Fruit fly (Drosophila melanogaster) whole organism, embryonic: ENCODE data around the gene CG5510.

Source experiments
- BEAF-32 ChIP-seq: fragments of 200-800 bp; sonication (Bioruptor generic); optimal IDR thresholded peaks from 3 replicates; lab custom pipeline; 2017; ENCODE audit warnings: missing biosample characterization, missing genetic modification characterization, mild to moderate bottlenecking, moderate library complexity, missing genetic modification reagents
- Bgb ChIP-seq: fragments of 200-800 bp; sonication (Bioruptor generic); IDR thresholded peaks from 2 replicates; pipeline ENCODE4 v1.3.6; 2022; ENCODE audit warnings: missing biosample characterization, missing genetic modification characterization; ENCODE audit not compliant: partially characterized antibody
- BtbVII ChIP-seq: fragments of 200-800 bp; sonication (Bioruptor generic); optimal IDR thresholded peaks from 3 replicates; lab custom pipeline; 2017; ENCODE audit warnings: missing biosample characterization, mild to moderate bottlenecking, missing genetic modification characterization
- CG12155 ChIP-seq: fragments of 200-800 bp; sonication (Bioruptor generic); optimal IDR thresholded peaks from 3 replicates; lab custom pipeline; 2016; ENCODE audit warnings: missing biosample characterization, missing genetic modification characterization
- CG13894 ChIP-seq: fragments of 200-800 bp; sonication (Bioruptor generic); optimal IDR thresholded peaks from 3 replicates; lab custom pipeline; 2018; ENCODE audit warnings: missing biosample characterization, mild to moderate bottlenecking, missing genetic modification characterization, moderate library complexity
- CG14710 ChIP-seq: fragments of 200-800 bp; sonication (Bioruptor generic); optimal IDR thresholded peaks from 3 replicates; lab custom pipeline; 2019; ENCODE audit warnings: missing biosample characterization, mild to moderate bottlenecking, missing genetic modification characterization, moderate library complexity
- CG17186 ChIP-seq: fragments of 200-800 bp; sonication (Bioruptor generic); optimal IDR thresholded peaks from 3 replicates; lab custom pipeline; 2017; ENCODE audit warnings: missing biosample characterization, missing genetic modification reagents, missing genetic modification characterization
- CG17385 ChIP-seq: fragments of 200-800 bp; sonication (Bioruptor generic); optimal IDR thresholded peaks from 3 replicates; lab custom pipeline; 2018; ENCODE audit warnings: missing biosample characterization, mild to moderate bottlenecking, missing genetic modification characterization
- CG2712 ChIP-seq: fragments of 200-800 bp; optimal IDR thresholded peaks from 3 replicates; lab custom pipeline; 2019; ENCODE audit warnings: missing biosample characterization, mild to moderate bottlenecking, missing genetic modification characterization, moderate library complexity
- CG31441 ChIP-seq: fragments of 200-800 bp; sonication (Bioruptor generic); IDR thresholded peaks from 2 replicates; pipeline ENCODE4 v1.3.6; 2022; ENCODE audit warnings: missing biosample characterization, missing genetic modification characterization
- CG34422 ChIP-seq: fragments of 200-800 bp; sonication (Bioruptor generic); IDR thresholded peaks from 3 replicates; pipeline ENCODE4 v1.3.6; 2022; ENCODE audit warnings: missing biosample characterization, missing genetic modification characterization
- CG3838 ChIP-seq: fragments of 200-800 bp; sonication (Bioruptor generic); optimal IDR thresholded peaks from 3 replicates; lab custom pipeline; 2016; ENCODE audit warnings: missing biosample characterization, missing genetic modification characterization
- CG3847 ChIP-seq: fragments of 200-800 bp; sonication (Bioruptor generic); IDR thresholded peaks from 2 replicates; pipeline ENCODE4 v1.3.6; 2022; ENCODE audit warnings: missing biosample characterization, missing genetic modification characterization
- CG3995 ChIP-seq: fragments of 200-800 bp; sonication (Bioruptor generic); optimal IDR thresholded peaks from 3 replicates; lab custom pipeline; 2016; ENCODE audit warnings: missing biosample characterization, missing genetic modification characterization
- CG4730 ChIP-seq: fragments of 200-800 bp; sonication (Bioruptor generic); IDR thresholded peaks from 2 replicates; pipeline ENCODE4 v1.3.6; 2022; ENCODE audit warnings: missing biosample characterization, missing genetic modification characterization
- CG6175 ChIP-seq: fragments of 200-800 bp; sonication (Bioruptor generic); IDR thresholded peaks from 3 replicates; pipeline ENCODE4 v1.3.6; 2022; ENCODE audit warnings: missing biosample characterization, missing genetic modification characterization
- CG6791 ChIP-seq: fragments of 200-800 bp; sonication (Bioruptor generic); IDR thresholded peaks from 3 replicates; pipeline ENCODE4 v1.3.6; 2022; ENCODE audit warnings: missing biosample characterization, missing genetic modification characterization; ENCODE audit not compliant: partially characterized antibody
- CG7963 ChIP-seq: fragments of 200-800 bp; sonication (Bioruptor generic); IDR thresholded peaks from 3 replicates; pipeline ENCODE4 v1.3.6; 2022; ENCODE audit warnings: missing biosample characterization, missing genetic modification characterization; ENCODE audit not compliant: partially characterized antibody
- Dad ChIP-seq: fragments of 200-800 bp; sonication (Bioruptor generic); optimal IDR thresholded peaks from 3 replicates; lab custom pipeline; 2016; ENCODE audit warnings: missing biosample characterization, missing genetic modification characterization
- Dbx ChIP-seq: fragments of 200-800 bp; sonication (Bioruptor generic); IDR thresholded peaks from 3 replicates; pipeline ENCODE4 v1.3.6; 2022; ENCODE audit warnings: missing biosample characterization, missing genetic modification characterization
- Dll ChIP-seq: fragments of 200-800 bp; sonication (Bioruptor generic); IDR thresholded peaks from 4 replicates; pipeline ENCODE4 v1.3.6; 2022; ENCODE audit warnings: missing biosample characterization, missing genetic modification characterization; ENCODE audit not compliant: partially characterized antibody
- Dref ChIP-seq: fragments of 200-800 bp; sonication (Bioruptor generic); IDR thresholded peaks from 2 replicates; pipeline ENCODE4 v1.3.6; 2022; ENCODE audit warnings: missing biosample characterization, missing genetic modification characterization
- E2f2 ChIP-seq: fragments of 200-800 bp; sonication (Bioruptor generic); IDR thresholded peaks from 2 replicates; pipeline ENCODE4 v1.3.6; 2022; ENCODE audit warnings: missing biosample characterization, missing genetic modification characterization
- Ets65A ChIP-seq: fragments of 200-800 bp; sonication (Bioruptor generic); peaks from one replicate; lab custom pipeline; 2016; ENCODE audit warnings: missing biosample characterization, missing genetic modification characterization
- MESR4 ChIP-seq: fragments of 200-800 bp; sonication (Bioruptor generic); optimal IDR thresholded peaks from 2 replicates; lab custom pipeline; 2018; ENCODE audit warnings: missing biosample characterization, mild to moderate bottlenecking, missing genetic modification characterization, moderate library complexity
- MTF-1 ChIP-seq: fragments of 200-800 bp; sonication (Bioruptor generic); optimal IDR thresholded peaks from 2 replicates; lab custom pipeline; 2018; ENCODE audit warnings: missing biosample characterization, mild to moderate bottlenecking, missing genetic modification characterization, borderline replicate concordance
- Med ChIP-seq: fragments of 200-800 bp; sonication (Bioruptor generic); peaks from one replicate; lab custom pipeline; 2016; ENCODE audit warnings: missing biosample characterization, missing genetic modification characterization, mild to moderate bottlenecking, inconsistent platforms, moderate library complexity
- Mes4 ChIP-seq: fragments of 200-800 bp; sonication (Bioruptor generic); optimal IDR thresholded peaks from 2 replicates; lab custom pipeline; 2016; ENCODE audit warnings: missing biosample characterization, missing genetic modification characterization
- Neu2 ChIP-seq: fragments of 200-800 bp; sonication (Bioruptor generic); optimal IDR thresholded peaks from 3 replicates; lab custom pipeline; 2016; ENCODE audit warnings: missing biosample characterization, missing genetic modification characterization, borderline replicate concordance
- Opbp ChIP-seq: fragments of 200-800 bp; sonication (Bioruptor generic); IDR thresholded peaks from 3 replicates; pipeline ENCODE4 v1.3.6; 2022; ENCODE audit warnings: missing biosample characterization, missing genetic modification characterization; ENCODE audit not compliant: partially characterized antibody
- Pdp1 ChIP-seq, 2 experiments: fragments of 200-800 bp; sonication (Bioruptor generic); optimal IDR thresholded peaks; 3 replicates each; lab custom pipeline; 2016; ENCODE audit warnings: missing biosample characterization in 2 of 2, missing genetic modification characterization in 2 of 2, mild to moderate bottlenecking in 1 of 2, moderate library complexity in 1 of 2
- Sin3A ChIP-seq: fragments of >200 bp; optimal IDR thresholded peaks from 2 replicates; lab custom pipeline; 2018
- Sry-δ ChIP-seq: fragments of 200-800 bp; sonication (Bioruptor generic); optimal IDR thresholded peaks from 2 replicates; lab custom pipeline; 2016; ENCODE audit warnings: missing biosample characterization, missing genetic modification characterization
- YL-1 ChIP-seq: fragments of 200-800 bp; sonication (Bioruptor generic); optimal IDR thresholded peaks from 3 replicates; lab custom pipeline; 2017; ENCODE audit warnings: missing biosample characterization, mild to moderate bottlenecking, missing genetic modification characterization
- chinmo ChIP-seq: fragments of 200-800 bp; sonication (Bioruptor generic); IDR thresholded peaks from 4 replicates; pipeline ENCODE4 v1.3.6; 2022; ENCODE audit warnings: missing biosample characterization, missing genetic modification characterization; ENCODE audit not compliant: partially characterized antibody
- gfzf ChIP-seq: fragments of 200-800 bp; sonication (Bioruptor generic); optimal IDR thresholded peaks from 2 replicates; lab custom pipeline; 2016; ENCODE audit warnings: missing biosample characterization, mild to moderate bottlenecking, missing genetic modification characterization, moderate library complexity
- grn ChIP-seq: fragments of 200-800 bp; sonication (Bioruptor generic); optimal IDR thresholded peaks from 3 replicates; lab custom pipeline; 2017; ENCODE audit warnings: missing biosample characterization, missing genetic modification characterization
- hbn ChIP-seq: fragments of 200-800 bp; sonication (Bioruptor generic); IDR thresholded peaks from 2 replicates; pipeline ENCODE4 v1.3.6; 2022; ENCODE audit warnings: missing biosample characterization, missing genetic modification characterization; ENCODE audit not compliant: partially characterized antibody
- nerfin-2 ChIP-seq: fragments of 200-800 bp; sonication (Bioruptor generic); IDR thresholded peaks from 2 replicates; pipeline ENCODE4 v1.3.6; 2022; ENCODE audit warnings: missing biosample characterization, missing genetic modification characterization; ENCODE audit not compliant: partially characterized antibody
- nmo ChIP-seq: fragments of 200-800 bp; sonication (Bioruptor generic); optimal IDR thresholded peaks from 2 replicates; lab custom pipeline; 2018; ENCODE audit warnings: missing biosample characterization, mild to moderate bottlenecking, missing genetic modification characterization, moderate library complexity
- phol ChIP-seq: fragments of 200-800 bp; sonication (Bioruptor generic); optimal IDR thresholded peaks from 3 replicates; lab custom pipeline; 2018; ENCODE audit warnings: missing biosample characterization, mild to moderate bottlenecking, missing genetic modification characterization, moderate library complexity
- pzg ChIP-seq: fragments of 200-800 bp; sonication (Bioruptor generic); optimal IDR thresholded peaks from 3 replicates; lab custom pipeline; 2018; ENCODE audit warnings: missing biosample characterization, mild to moderate bottlenecking, missing genetic modification characterization, moderate library complexity
- rib ChIP-seq: fragments of 200-800 bp; sonication (Bioruptor generic); IDR thresholded peaks from 2 replicates; pipeline ENCODE4 v1.3.6; 2022; ENCODE audit warnings: missing biosample characterization, missing genetic modification characterization
- sens ChIP-seq: fragments of 200-800 bp; sonication (Bioruptor generic); peaks from one replicate; lab custom pipeline; 2016; ENCODE audit warnings: missing biosample characterization, missing genetic modification characterization
- seq ChIP-seq: fragments of 200-800 bp; sonication (Bioruptor generic); IDR thresholded peaks from 2 replicates; pipeline ENCODE4 v1.3.6; 2022; ENCODE audit warnings: missing biosample characterization, missing genetic modification characterization
- sna ChIP-seq: fragments of 200-800 bp; sonication (Bioruptor generic); IDR thresholded peaks from 2 replicates; pipeline ENCODE4 v1.3.6; 2022; ENCODE audit warnings: missing biosample characterization, missing genetic modification characterization; ENCODE audit not compliant: partially characterized antibody
- toy ChIP-seq: fragments of 200-800 bp; sonication (Bioruptor generic); IDR thresholded peaks from 2 replicates; pipeline ENCODE4 v1.3.6; 2022; ENCODE audit warnings: missing biosample characterization, missing genetic modification characterization
- unc-4 ChIP-seq: fragments of 200-800 bp; sonication (Bioruptor generic); IDR thresholded peaks from 2 replicates; pipeline ENCODE4 v1.3.6; 2022; ENCODE audit warnings: missing biosample characterization, missing genetic modification characterization; ENCODE audit not compliant: partially characterized antibody
- wek ChIP-seq: fragments of 200-800 bp; sonication (Bioruptor generic); optimal IDR thresholded peaks from 3 replicates; lab custom pipeline; 2018; ENCODE audit warnings: missing biosample characterization, mild to moderate bottlenecking, missing genetic modification characterization, moderate library complexity

Gene CG5510

DNA sequence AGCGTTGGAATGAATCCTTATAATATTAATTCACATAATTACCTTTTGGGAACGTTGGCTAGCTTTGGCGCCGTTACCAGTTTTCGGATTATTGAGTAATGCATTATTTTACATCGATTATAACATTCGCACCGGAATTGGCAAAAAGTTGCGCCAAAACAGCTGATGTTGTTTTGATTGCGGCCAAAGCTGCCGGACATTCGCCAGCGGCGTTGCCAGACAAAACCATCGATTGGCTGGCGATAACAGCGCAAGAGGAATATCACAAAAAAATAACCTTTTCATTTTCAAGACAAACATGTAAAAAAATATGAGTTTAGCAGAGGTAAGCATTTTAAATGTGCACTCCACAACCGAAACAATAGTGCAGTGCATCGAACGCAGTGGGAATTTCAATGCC lies 39.3 kb downstream of the CG5510 start, which contains the start of the genes GatB and Tsc1 (continued):
- TF ChIP-seq chinmo (GFP tag; lab: Robert Waterston, UW) (0 out of 4 replicates have a peak, but pooled peaks have one; percentile 18), unc-4 (GFP tag; lab: Robert Waterston, UW) (peak; percentile 43; the same call in 1 of the 2 replicates), CG31441 (no peak), Med (GFP tag; lab: Kevin White, UChicago) (peak; percentile 48), MTF-1 (GFP tag; lab: Kevin White, UChicago) (no peak), toy (GFP tag; lab: Robert Waterston, UW) (no peak), CG4730 (no peak), CG3995 (GFP tag; lab: Kevin White, UChicago) (peak; percentile 53), Bgb (peak; percentile 62), sens (peak; percentile 6), MESR4 (GFP tag; lab: Kevin White, UChicago) (peak; percentile 56), Sin3A (peak; percentile 61), E2f2 (peak; percentile 72), CG3838 (GFP tag; lab: Kevin White, UChicago) (peak; percentile 97), Opbp (GFP tag; lab: Robert Waterston, UW) (0 out of 3 replicates have a peak, but pooled peaks have one; percentile 51), Ets65A (GFP tag; lab: Kevin White, UChicago) (peak; percentile 43), CG17385 (GFP tag; lab: Kevin White, UChicago) (peak; percentile 46), CG6791 (GFP tag; lab: Robert Waterston, UW) (peak; percentile 56; the same call in 1 of the 3 replicates), CG6175 (GFP tag; lab: Robert Waterston, UW) (no peak), CG7963 (GFP tag; lab: Robert Waterston, UW) (peak; percentile 37; the same call in 1 of the 3 replicates), CG2712 (no peak), YL-1 (peak; percentile 36), CG34422 (GFP tag; lab: Robert Waterston, UW) (peak; percentile 52; the same call in 1 of the 3 replicates), Dref (GFP tag; lab: Robert Waterston, UW) (peak; percentile 61), nmo (GFP tag; lab: Kevin White, UChicago) (peak; percentile 34), BtbVII (GFP tag; lab: Kevin White, UChicago) (no peak), wek (GFP tag; lab: Kevin White, UChicago) (peak; percentile 17), Dbx (no peak), Neu2 (peak; percentile 73), phol (tag; lab: Kevin White, UChicago) (peak; percentile 3), CG14710 (tag; lab: Kevin White, UChicago) (peak; percentile 14), CG13894 (tag; lab: Kevin White, UChicago) (no peak), CG12155 (GFP tag; lab: Kevin White, UChicago) (no peak), Dll (GFP tag; lab: Robert Waterston, UW) (0 out of 4 replicates have a peak, but pooled peaks have one; percentile 26), Mes4 (GFP tag; lab: Kevin White, UChicago) (no peak), grn (GFP tag; lab: Kevin White, UChicago) (peak; percentile 81), CG17186 (GFP tag; lab: Kevin White, UChicago) (peak; percentile 81), Dad (GFP tag; lab: Kevin White, UChicago) (no peak), Sry-δ (GFP tag; lab: Kevin White, UChicago) (peak; percentile 45), nerfin-2 (GFP tag; lab: Robert Waterston, UW) (no peak), BEAF-32 (GFP tag; lab: Kevin White, UChicago) (peak; percentile 59), hbn (peak; percentile 38; the same call in 1 of the 2 replicates), Pdp1 (GFP tag; optimal IDR thresholded peaks at IDR 0.05; lab: Kevin White, UChicago) (peak in 1 of 2 experiments; percentile 82), seq (GFP tag; lab: Robert Waterston, UW) (no peak), rib (GFP tag; lab: Robert Waterston, UW) (0 out of 2 replicates have a peak, but pooled peaks have one; percentile 21), CG3847 (GFP tag; lab: Robert Waterston, UW) (peak; percentile 68), pzg (GFP tag; lab: Kevin White, UChicago) (peak; percentile 74), sna (GFP tag; lab: Robert Waterston, UW) (peak; percentile 46; the same call in 1 of the 2 replicates), gfzf (GFP tag; lab: Kevin White, UChicago) (peak; percentile 5)
- TF ChIP-seq, all 482 proteins: peak for 51
